Worm (Caenorhabditis elegans): ENCODE results near the gene B0547.2.

DNA sequence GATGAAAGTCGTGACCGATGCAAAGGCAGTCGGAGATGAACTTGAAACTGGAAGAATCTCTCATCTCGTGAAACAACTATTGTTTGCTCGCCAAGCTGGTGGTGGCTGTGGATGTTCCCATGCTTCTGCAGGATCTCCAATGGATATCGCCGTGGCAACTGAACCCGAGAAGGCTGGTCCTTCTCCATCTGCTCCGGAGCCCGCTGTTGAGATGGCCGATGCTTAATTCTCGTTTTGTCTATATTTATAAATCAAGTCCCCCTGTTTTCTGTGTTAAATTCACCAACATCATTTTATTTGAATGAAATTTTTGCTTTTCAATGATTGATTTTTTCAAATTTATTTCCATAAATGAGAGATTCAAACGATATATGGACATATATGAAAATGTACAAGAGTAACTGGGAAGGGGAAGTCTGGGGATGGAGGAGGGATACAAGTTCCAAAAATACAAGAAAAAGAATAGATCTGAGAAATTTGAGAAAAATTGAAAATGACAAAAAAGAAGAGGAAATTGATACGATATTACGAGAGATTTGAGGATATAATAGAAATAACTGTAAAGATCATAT is 5.0 kb downstream of the B0547.2 start:
- TF ChIP-seq med-1 (GFP tag; optimal IDR thresholded peaks at IDR 0.05; ENCODE audit: insufficient read depth) (no peak), ztf-29 (GFP tag; IDR thresholded peaks at IDR 0.05) (no peak), flt-1 (GFP tag; IDR thresholded peaks at IDR 0.05) (no peak), cog-1 (tag; optimal IDR thresholded peaks at IDR 0.05) (no peak), ztf-23 (GFP tag; IDR thresholded peaks at IDR 0.05) (no peak), tab-1 (GFP tag; IDR thresholded peaks at IDR 0.05) (no peak), klf-2 (GFP tag; conservative IDR thresholded peaks at IDR 0.05) (no peak)

Measured in whole organism, midembryonic.